Worm (Caenorhabditis elegans) whole organism, L2 larva: ENCODE data around the gene sgca-1.

Experiments used
- egl-27 ChIP-seq: sonication (generic microtip); optimal IDR thresholded peaks from 3 replicates; lab custom pipeline; 2017; ENCODE audit warnings: missing biosample characterization, missing genetic modification reagents, missing genetic modification characterization
- nhr-10 ChIP-seq: sonication (generic microtip); optimal IDR thresholded peaks from 2 replicates; lab custom pipeline; 2017; ENCODE audit warnings: missing biosample characterization, missing genetic modification characterization
- zag-1 ChIP-seq: fragments of 150-350 bp; optimal IDR thresholded peaks from 2 replicates; lab custom pipeline; 2014; ENCODE audit warnings: missing biosample characterization, missing genetic modification characterization

DNA sequence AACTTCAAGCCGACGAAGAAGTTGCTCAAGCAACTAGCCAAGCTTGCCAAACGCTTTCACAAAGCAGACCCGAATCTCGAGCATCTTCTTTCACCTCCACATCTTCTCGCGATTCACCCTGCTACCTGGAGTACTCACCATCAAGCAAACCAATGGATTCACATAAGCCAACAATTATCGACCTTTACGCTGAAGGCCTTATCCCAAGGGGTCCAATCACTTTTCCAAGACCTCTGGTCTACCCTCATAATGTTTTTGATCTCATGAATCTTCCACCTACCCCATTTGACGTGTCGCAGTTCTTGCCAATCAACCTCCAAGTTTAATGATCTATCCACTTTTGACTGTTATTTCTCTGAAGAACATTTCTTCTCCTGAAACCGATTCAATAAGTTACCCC, 46.0 kb downstream of the sgca-1 start:
- TF ChIP-seq egl-27 (no peak), nhr-10 (no peak), zag-1 (no peak)
